Worm (Caenorhabditis elegans): Measurements from ENCODE around the gene K02C4.2.

The K02C4.2 gene

DNA sequence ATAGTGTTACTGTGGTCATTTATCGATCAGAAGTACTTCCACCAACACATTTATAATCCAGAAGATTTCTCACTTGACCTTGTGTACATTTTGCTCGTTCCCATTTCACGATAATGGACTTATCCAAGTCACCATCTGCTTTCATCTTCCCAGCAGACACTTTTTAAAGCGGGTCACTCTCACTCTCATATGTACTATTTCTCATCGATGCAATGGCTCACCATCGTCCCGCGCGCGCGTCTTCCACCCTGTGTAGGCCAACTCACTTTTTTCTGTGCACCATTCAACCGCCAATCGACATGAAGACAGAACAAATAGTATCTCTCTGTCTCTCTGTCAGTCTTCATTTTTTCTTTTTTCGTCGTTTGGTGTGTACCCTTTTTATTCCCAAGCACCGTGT is 23.4 kb upstream of the K02C4.2 start:
- TF ChIP-seq tbp1 (GFP tag; optimal IDR thresholded peaks at IDR 0.05) (no peak), efl-1 (GFP tag; optimal IDR thresholded peaks at IDR 0.05) (peak; percentile 71), nhr-80 (tag; optimal IDR thresholded peaks at IDR 0.05) (no peak), F49E8.2 (tag; optimal IDR thresholded peaks at IDR 0.05; ENCODE audit: insufficient read depth) (no peak), mxl-1 (tag; optimal IDR thresholded peaks at IDR 0.05) (no peak), ama-1 (optimal IDR thresholded peaks at IDR 0.05) (no peak), ama-1 (GFP tag; optimal IDR thresholded peaks at IDR 0.05) (no peak), Y95B8A.8 (GFP tag; IDR thresholded peaks at IDR 0.05) (no peak), B0035.1 (tag; optimal IDR thresholded peaks at IDR 0.05) (no peak), aptf-2 (GFP tag; conservative IDR thresholded peaks at IDR 0.05) (peak; percentile 83; the same call in 1 of the 2 replicates), hmg-1.2 (GFP tag; IDR thresholded peaks at IDR 0.05) (no peak), snpc-1.1 (tag; optimal IDR thresholded peaks at IDR 0.05; ENCODE audit: insufficient read depth) (no peak), egl-44 (GFP tag; IDR thresholded peaks at IDR 0.05) (no peak), dpl-1 (GFP tag; optimal IDR thresholded peaks at IDR 0.05) (peak; percentile 2), let-607 (tag; optimal IDR thresholded peaks at IDR 0.05) (no peak), mel-28 (tag; optimal IDR thresholded peaks at IDR 0.05; ENCODE audit: borderline replicate concordance) (no peak), sdz-38 (tag; optimal IDR thresholded peaks at IDR 0.05) (no peak), aptf-3 (GFP tag; IDR thresholded peaks at IDR 0.05) (no peak), F23B12.7 (tag; optimal IDR thresholded peaks at IDR 0.05; ENCODE audit: insufficient read depth) (no peak), cebp-2 (GFP tag; IDR thresholded peaks at IDR 0.05) (no peak), attf-6 (GFP tag; IDR thresholded peaks at IDR 0.05) (no peak), madf-8 (GFP tag; conservative IDR thresholded peaks at IDR 0.05) (peak; percentile 24; the same call in 1 of the 2 replicates), ZK185.1 (tag; optimal IDR thresholded peaks at IDR 0.05; ENCODE audit: poor library complexity, severe bottlenecking) (no peak), tlf-1 (GFP tag; optimal IDR thresholded peaks at IDR 0.05) (no peak), repo-1 (tag; optimal IDR thresholded peaks at IDR 0.05) (no peak), hlh-26 (GFP tag; conservative IDR thresholded peaks at IDR 0.05) (no peak), attf-5 (GFP tag; optimal IDR thresholded peaks at IDR 0.05) (no peak), zfh-2 (GFP tag; conservative IDR thresholded peaks at IDR 0.05) (no peak), B0336.3 (GFP tag; IDR thresholded peaks at IDR 0.05) (no peak), T26A5.8 (tag; optimal IDR thresholded peaks at IDR 0.05) (no peak)

DNA sequence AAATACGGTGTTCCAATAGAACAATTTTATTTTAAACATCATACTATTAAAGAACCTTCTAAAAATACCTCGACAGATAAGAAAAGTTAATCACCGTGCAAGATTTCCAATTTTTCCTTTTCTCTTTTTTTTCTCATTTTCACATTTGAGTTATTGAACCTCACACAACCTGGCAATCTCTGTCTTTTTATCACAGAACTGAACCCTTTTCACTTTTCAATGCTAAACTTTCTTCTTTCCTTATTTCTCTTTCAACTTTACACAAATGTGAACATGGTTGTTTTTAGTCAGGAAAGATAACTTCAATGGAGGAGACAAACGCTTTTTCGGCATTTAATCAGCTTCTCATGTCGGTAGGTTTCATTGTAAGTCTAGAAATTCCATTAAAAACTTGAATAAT is 22.7 kb upstream of the K02C4.2 start, which contains the start of gene T05H10.4:
Gene T05H10.4, plus strand, starts transcription at position 301 of the 400 bp plus-strand sequence.
- TF ChIP-seq Y79H2A.3 (GFP tag; conservative IDR thresholded peaks at IDR 0.05) = no peak
- no peak for TF ChIP-seq ztf-28 (GFP tag; IDR thresholded peaks at IDR 0.05)
- TF ChIP-seq ztf-25 (GFP tag; IDR thresholded peaks at IDR 0.05) = no peak
- TF ChIP-seq F55B11.4 (tag; optimal IDR thresholded peaks at IDR 0.05; ENCODE audit: borderline replicate concordance, insufficient read depth) = no peak
- TF ChIP-seq lsy-27 (tag; optimal IDR thresholded peaks at IDR 0.05; ENCODE audit: borderline replicate concordance, insufficient read depth) = no peak
- no peak for TF ChIP-seq ceh-40 (GFP tag; IDR thresholded peaks at IDR 0.05)
- TF ChIP-seq fkh-3 (tag; optimal IDR thresholded peaks at IDR 0.05) = no peak
- no peak for TF ChIP-seq snpc-4 (GFP tag; optimal IDR thresholded peaks at IDR 0.05)
- no peak for TF ChIP-seq snpc-4 (tag; optimal IDR thresholded peaks at IDR 0.05)
- no peak for TF ChIP-seq dox-1 (GFP tag; IDR thresholded peaks at IDR 0.05)
- no peak for TF ChIP-seq attf-5 (GFP tag; optimal IDR thresholded peaks at IDR 0.05)

Data from whole organism, young adult.